Fruit fly (Drosophila melanogaster) whole organism, embryonic: ENCODE measurements around the gene nonC.

ENCODE experiments used
- BtbVII ChIP-seq: fragments of 200-800 bp; sonication (Bioruptor generic); optimal IDR thresholded peaks from 3 replicates; lab custom pipeline; 2017; ENCODE audit warnings: missing biosample characterization, mild to moderate bottlenecking, missing genetic modification characterization
- CG10274 ChIP-seq: fragments of 200-800 bp; sonication (Bioruptor generic); optimal IDR thresholded peaks from 3 replicates; lab custom pipeline; 2017; ENCODE audit warnings: missing biosample characterization, mild to moderate bottlenecking, missing genetic modification characterization
- CG11093 ChIP-seq: fragments of 200-800 bp; sonication (Bioruptor generic); IDR thresholded peaks from 3 replicates; pipeline ENCODE4 v1.3.6; 2022; ENCODE audit warnings: missing biosample characterization, missing genetic modification characterization
- CG12071 ChIP-seq: fragments of 200-800 bp; sonication (Bioruptor generic); optimal IDR thresholded peaks from 3 replicates; lab custom pipeline; 2018; ENCODE audit warnings: missing biosample characterization, mild to moderate bottlenecking, missing genetic modification characterization
- CG12155 ChIP-seq: fragments of 200-800 bp; sonication (Bioruptor generic); optimal IDR thresholded peaks from 3 replicates; lab custom pipeline; 2016; ENCODE audit warnings: missing biosample characterization, missing genetic modification characterization
- CG12219 ChIP-seq: fragments of 200-800 bp; sonication (Bioruptor generic); optimal IDR thresholded peaks from 3 replicates; lab custom pipeline; 2018; ENCODE audit warnings: missing biosample characterization, mild to moderate bottlenecking, missing genetic modification characterization
- CG12769 ChIP-seq: fragments of 200-800 bp; sonication (Bioruptor generic); optimal IDR thresholded peaks from 2 replicates; lab custom pipeline; 2019; ENCODE audit warnings: missing biosample characterization, mild to moderate bottlenecking, missing genetic modification characterization, moderate library complexity
- CG13775 ChIP-seq: fragments of 200-800 bp; sonication (Bioruptor generic); optimal IDR thresholded peaks from 3 replicates; lab custom pipeline; 2017; ENCODE audit warnings: missing biosample characterization, mild to moderate bottlenecking, missing genetic modification characterization
- CG15011 ChIP-seq: fragments of 200-800 bp; sonication (Bioruptor generic); optimal IDR thresholded peaks from 3 replicates; lab custom pipeline; 2018; ENCODE audit warnings: missing biosample characterization, mild to moderate bottlenecking, missing genetic modification characterization
- CG15073 ChIP-seq: fragments of 200-800 bp; sonication (Bioruptor generic); optimal IDR thresholded peaks from 2 replicates; lab custom pipeline; 2016; ENCODE audit warnings: missing biosample characterization, missing genetic modification characterization
- CG16863 ChIP-seq: fragments of 200-800 bp; sonication (Bioruptor generic); optimal IDR thresholded peaks from 3 replicates; lab custom pipeline; 2016; ENCODE audit warnings: missing biosample characterization, missing genetic modification characterization
- CG17385 ChIP-seq: fragments of 200-800 bp; sonication (Bioruptor generic); optimal IDR thresholded peaks from 3 replicates; lab custom pipeline; 2018; ENCODE audit warnings: missing biosample characterization, mild to moderate bottlenecking, missing genetic modification characterization
- CG17829 ChIP-seq: fragments of 200-800 bp; optimal IDR thresholded peaks from 2 replicates; lab custom pipeline; 2019; ENCODE audit warnings: missing biosample characterization, mild to moderate bottlenecking, missing genetic modification characterization, moderate library complexity
- CG2116 ChIP-seq: fragments of 200-800 bp; sonication (Bioruptor generic); optimal IDR thresholded peaks from 3 replicates; lab custom pipeline; 2018; ENCODE audit warnings: missing biosample characterization, mild to moderate bottlenecking, missing genetic modification characterization
- CG2875 ChIP-seq: fragments of 200-800 bp; sonication (Bioruptor generic); optimal IDR thresholded peaks from 2 replicates; lab custom pipeline; 2017; ENCODE audit warnings: missing biosample characterization, mild to moderate bottlenecking, missing genetic modification characterization, missing genetic modification reagents
- CG31388 ChIP-seq: fragments of 200-800 bp; sonication (Bioruptor generic); optimal IDR thresholded peaks from 2 replicates; lab custom pipeline; 2016; ENCODE audit warnings: missing biosample characterization, missing genetic modification characterization
- CG34376 ChIP-seq: fragments of 200-800 bp; sonication (Bioruptor generic); optimal IDR thresholded peaks from 2 replicates; lab custom pipeline; 2018; ENCODE audit warnings: missing biosample characterization, mild to moderate bottlenecking, missing genetic modification characterization
- CG3726 ChIP-seq: fragments of 200-800 bp; sonication (Bioruptor generic); IDR thresholded peaks from 3 replicates; pipeline ENCODE4, ENCODE4 v1.3.6; 2022; ENCODE audit warnings: missing biosample characterization, missing genetic modification characterization
- CG4404 ChIP-seq: fragments of 200-800 bp; sonication (Bioruptor generic); IDR thresholded peaks from 2 replicates; pipeline ENCODE4 v1.3.6; 2022; ENCODE audit warnings: missing biosample characterization, missing genetic modification characterization
- CG5180 ChIP-seq: fragments of 200-800 bp; sonication (Bioruptor generic); optimal IDR thresholded peaks from 3 replicates; lab custom pipeline; 2017; ENCODE audit warnings: missing biosample characterization, missing genetic modification characterization, mild to moderate bottlenecking, moderate library complexity, missing genetic modification reagents
- CG6254 ChIP-seq: fragments of 200-800 bp; sonication (Bioruptor generic); optimal IDR thresholded peaks from 3 replicates; lab custom pipeline; 2017; ENCODE audit warnings: mild to moderate bottlenecking, missing biosample characterization, missing genetic modification reagents, missing genetic modification characterization
- CG6765 ChIP-seq: fragments of 200-800 bp; sonication (Bioruptor generic); optimal IDR thresholded peaks from 3 replicates; lab custom pipeline; 2017; ENCODE audit warnings: missing biosample characterization, mild to moderate bottlenecking, missing genetic modification characterization
- CG8765 ChIP-seq: fragments of 200-800 bp; sonication (Bioruptor generic); IDR thresholded peaks from 2 replicates; pipeline ENCODE4 v1.3.6; 2022; ENCODE audit warnings: missing biosample characterization, missing genetic modification characterization
- CG9609 ChIP-seq: fragments of 200-800 bp; sonication (Bioruptor generic); optimal IDR thresholded peaks from 3 replicates; lab custom pipeline; 2016; ENCODE audit warnings: missing biosample characterization, missing genetic modification characterization
- Dfd ChIP-seq, 2 experiments: fragments of >200 bp; optimal IDR thresholded peaks; 2 replicates each; lab custom pipeline; 2017; ENCODE audit warnings: missing biosample characterization in 2 of 2, missing genetic modification characterization in 2 of 2
- H15 ChIP-seq: fragments of 200-800 bp; sonication (Bioruptor generic); IDR thresholded peaks from 3 replicates; pipeline ENCODE4 v1.3.6; 2022; ENCODE audit warnings: missing biosample characterization, missing genetic modification characterization
- Hand ChIP-seq: fragments of 200-800 bp; sonication (Bioruptor generic); optimal IDR thresholded peaks from 2 replicates; lab custom pipeline; 2017; ENCODE audit warnings: mild to moderate bottlenecking, missing biosample characterization, missing genetic modification reagents, missing genetic modification characterization
- HmgZ ChIP-seq: fragments of 200-800 bp; sonication (Bioruptor generic); optimal IDR thresholded peaks from 2 replicates; lab custom pipeline; 2018; ENCODE audit warnings: missing biosample characterization, mild to moderate bottlenecking, missing genetic modification characterization
- Hmx ChIP-seq: fragments of 200-800 bp; sonication (Bioruptor generic); optimal IDR thresholded peaks from 2 replicates; lab custom pipeline; 2016; ENCODE audit warnings: missing biosample characterization, missing genetic modification characterization
- Hr3 ChIP-seq: fragments of 200-800 bp; sonication (Bioruptor generic); optimal IDR thresholded peaks from 3 replicates; lab custom pipeline; 2016; ENCODE audit warnings: missing biosample characterization, missing genetic modification characterization
- Kr ChIP-seq: fragments of 200-800 bp; sonication (Bioruptor generic); optimal IDR thresholded peaks from 2 replicates; lab custom pipeline; 2017; ENCODE audit warnings: missing biosample characterization, mild to moderate bottlenecking, missing genetic modification characterization
- MBD-R2 ChIP-seq: fragments of 200-800 bp; sonication (Bioruptor generic); IDR thresholded peaks from 2 replicates; pipeline ENCODE4 v1.3.6; 2022; ENCODE audit warnings: missing biosample characterization, missing genetic modification characterization
- NC2β ChIP-seq: fragments of 200-800 bp; sonication (Bioruptor generic); optimal IDR thresholded peaks from 2 replicates; lab custom pipeline; 2016; ENCODE audit warnings: missing biosample characterization, missing genetic modification characterization
- NfI ChIP-seq: fragments of 200-800 bp; sonication (Bioruptor generic); optimal IDR thresholded peaks from 3 replicates; lab custom pipeline; 2018; ENCODE audit warnings: missing biosample characterization, mild to moderate bottlenecking, missing genetic modification characterization, moderate library complexity
- Ptx1 ChIP-seq: fragments of 200-800 bp; sonication (Bioruptor generic); IDR thresholded peaks from 2 replicates; pipeline ENCODE4 v1.3.6; 2022; ENCODE audit warnings: missing biosample characterization, missing genetic modification characterization
- Spps ChIP-seq: fragments of 200-800 bp; sonication (Bioruptor generic); optimal IDR thresholded peaks from 2 replicates; lab custom pipeline; 2018; ENCODE audit warnings: missing biosample characterization, mild to moderate bottlenecking, missing genetic modification characterization
- Tbp ChIP-seq: fragments of >200 bp; optimal IDR thresholded peaks from 2 replicates; lab custom pipeline; 2018; ENCODE audit warnings: missing biosample characterization, missing genetic modification characterization
- YL-1 ChIP-seq: fragments of 200-800 bp; sonication (Bioruptor generic); optimal IDR thresholded peaks from 3 replicates; lab custom pipeline; 2017; ENCODE audit warnings: missing biosample characterization, mild to moderate bottlenecking, missing genetic modification characterization
- ara ChIP-seq: fragments of 200-800 bp; sonication (Bioruptor generic); IDR thresholded peaks from 2 replicates; pipeline ENCODE4 v1.3.6; 2022; ENCODE audit warnings: missing biosample characterization, missing genetic modification characterization
- caup ChIP-seq: fragments of 200-800 bp; sonication (Bioruptor generic); optimal IDR thresholded peaks from 3 replicates; lab custom pipeline; 2017; ENCODE audit warnings: missing biosample characterization, mild to moderate bottlenecking, missing genetic modification characterization, moderate library complexity; ENCODE audit not compliant: severe bottlenecking
- h ChIP-seq: fragments of >200 bp; optimal IDR thresholded peaks from 2 replicates; lab custom pipeline; 2017
- pb ChIP-seq: fragments of 200-800 bp; sonication (Bioruptor generic); optimal IDR thresholded peaks from 3 replicates; lab custom pipeline; 2016; ENCODE audit warnings: missing biosample characterization, missing genetic modification characterization
- ranshi ChIP-seq: fragments of 200-800 bp; sonication (Bioruptor generic); IDR thresholded peaks from 2 replicates; pipeline ENCODE4 v1.3.6; 2022; ENCODE audit warnings: missing biosample characterization, missing genetic modification characterization
- run ChIP-seq: fragments of 200-800 bp; sonication (Bioruptor generic); optimal IDR thresholded peaks from 3 replicates; lab custom pipeline; 2018; ENCODE audit warnings: missing biosample characterization, mild to moderate bottlenecking, missing genetic modification characterization
- schlank ChIP-seq: fragments of 200-800 bp; sonication (Bioruptor generic); optimal IDR thresholded peaks from 2 replicates; lab custom pipeline; 2018; ENCODE audit warnings: missing biosample characterization, mild to moderate bottlenecking, missing genetic modification characterization
- sens ChIP-seq: fragments of 200-800 bp; sonication (Bioruptor generic); peaks from one replicate; lab custom pipeline; 2016; ENCODE audit warnings: missing biosample characterization, missing genetic modification characterization
- sima ChIP-seq: fragments of 200-800 bp; sonication (Bioruptor generic); optimal IDR thresholded peaks from 2 replicates; lab custom pipeline; 2016; ENCODE audit warnings: missing biosample characterization, missing genetic modification characterization
- so ChIP-seq: fragments of 200-800 bp; sonication (Bioruptor generic); IDR thresholded peaks from 3 replicates; pipeline ENCODE4 v1.3.6; 2022; ENCODE audit warnings: missing biosample characterization, missing genetic modification characterization
- tll ChIP-seq, 2 experiments: fragments of 200-800 bp in 1 of 2; fragments of >200 bp in 1 of 2; sonication (Bioruptor generic) in 1 of 2; optimal IDR thresholded peaks; 2 replicates each; lab custom pipeline; 2017 to 2019; ENCODE audit warnings: missing biosample characterization in 2 of 2, missing genetic modification characterization in 2 of 2, mild to moderate bottlenecking in 1 of 2, moderate library complexity in 1 of 2
- vnd ChIP-seq: fragments of 200-800 bp; sonication (Bioruptor generic); IDR thresholded peaks from 3 replicates; pipeline ENCODE4 v1.3.6; 2022; ENCODE audit warnings: missing biosample characterization, missing genetic modification characterization; ENCODE audit not compliant: partially characterized antibody
- vvl ChIP-seq: fragments of 200-800 bp; sonication (Bioruptor generic); IDR thresholded peaks from 2 replicates; pipeline ENCODE4 v1.3.6; 2022; ENCODE audit warnings: missing biosample characterization, missing genetic modification characterization
- yki ChIP-seq: fragments of >200 bp; optimal IDR thresholded peaks from 3 replicates; lab custom pipeline; 2018

nonC gene

dm6 chrX:6794190-6794589 is 30.1 kb upstream of the nonC start (continued):
- TF ChIP-seq NfI (GFP tag; lab: Kevin White, UChicago) = peak; percentile 86
- peak; percentile 67 for TF ChIP-seq CG2875 (GFP tag; lab: Kevin White, UChicago)
- peak; percentile 65 for TF ChIP-seq CG5180
- TF ChIP-seq so (GFP tag; lab: Robert Waterston, UW) = peak; percentile 90
- TF ChIP-seq h = no peak
- peak; percentile 73 for TF ChIP-seq pb (GFP tag; lab: Kevin White, UChicago)
- no peak for TF ChIP-seq Hmx (GFP tag; lab: Kevin White, UChicago)
- TF ChIP-seq CG3726 = peak; percentile 86
- TF ChIP-seq sens (GFP tag; lab: Kevin White, UChicago) = peak; percentile 95
- TF ChIP-seq sima = no peak
- no peak for TF ChIP-seq CG34376
- TF ChIP-seq schlank (tag; lab: Kevin White, UChicago) = peak; percentile 78
- peak; percentile 93 for TF ChIP-seq CG12769 (tag; lab: Kevin White, UChicago)
- TF ChIP-seq Spps (tag; lab: Kevin White, UChicago) = peak; percentile 37
- TF ChIP-seq CG9609 (GFP tag; lab: Kevin White, UChicago) = peak; percentile 70
- peak; percentile 77 for TF ChIP-seq CG12155
- peak; percentile 72 for TF ChIP-seq BtbVII (GFP tag; lab: Kevin White, UChicago)
- TF ChIP-seq NC2β (GFP tag; lab: Kevin White, UChicago) = peak; percentile 64
- TF ChIP-seq CG12071 (GFP tag; lab: Kevin White, UChicago) = peak; percentile 91
- peak; percentile 81 for TF ChIP-seq HmgZ (tag; lab: Kevin White, UChicago)
- peak; percentile 87 for TF ChIP-seq ranshi
- peak; percentile 65 for TF ChIP-seq Hr3
- no peak for TF ChIP-seq Dfd (GFP tag; optimal IDR thresholded peaks at IDR 0.05; lab: Kevin White, UChicago)
- TF ChIP-seq CG8765 (GFP tag; lab: Robert Waterston, UW) = 0 out of 2 replicates have a peak, but pooled peaks have one; percentile 37
- TF ChIP-seq MBD-R2 = peak; percentile 48; the same call in 1 of the 2 replicates
- TF ChIP-seq CG17829 (tag; lab: Kevin White, UChicago) = peak; percentile 61
- peak; percentile 53 for TF ChIP-seq run
- peak; percentile 18 for TF ChIP-seq YL-1 (GFP tag; lab: Kevin White, UChicago)
- TF ChIP-seq CG6765 = peak; percentile 47
- peak; percentile 87 for TF ChIP-seq CG12219 (GFP tag; lab: Kevin White, UChicago)
- TF ChIP-seq CG15011 (GFP tag; lab: Kevin White, UChicago) = peak; percentile 67
- TF ChIP-seq CG11093 (GFP tag; lab: Robert Waterston, UW) = peak; percentile 81
- peak; percentile 74 for TF ChIP-seq CG16863 (GFP tag; lab: Kevin White, UChicago)
- TF ChIP-seq CG13775 = peak; percentile 65
- TF ChIP-seq CG31388 = peak; percentile 46
- TF ChIP-seq CG6254 (GFP tag; lab: Kevin White, UChicago) = peak; percentile 46
- peak; percentile 54; the same call in 1 of the 2 replicates for TF ChIP-seq CG4404 (GFP tag; lab: Robert Waterston, UW)
- TF ChIP-seq yki (lab: Kevin White, UChicago) = no peak
- peak; percentile 80 for TF ChIP-seq caup (GFP tag; lab: Kevin White, UChicago)
- no peak for TF ChIP-seq CG15073 (GFP tag; lab: Kevin White, UChicago)
- peak; percentile 90 for TF ChIP-seq vvl (GFP tag; lab: Robert Waterston, UW)
- TF ChIP-seq CG2116 (GFP tag; lab: Kevin White, UChicago) = peak; percentile 27
- TF ChIP-seq H15 (GFP tag; lab: Robert Waterston, UW) = peak; percentile 70
- TF ChIP-seq tll (GFP tag; optimal IDR thresholded peaks at IDR 0.05; lab: Kevin White, UChicago) = no peak
- no peak for TF ChIP-seq Tbp (GFP tag; lab: Kevin White, UChicago)
- TF ChIP-seq CG17385 (GFP tag; lab: Kevin White, UChicago) = peak; percentile 80
- no peak for TF ChIP-seq vnd
- peak; percentile 56 for TF ChIP-seq Hand (GFP tag; lab: Kevin White, UChicago)
- peak; percentile 85 for TF ChIP-seq ara
- peak; percentile 69 for TF ChIP-seq CG10274 (GFP tag; lab: Kevin White, UChicago)
- no peak for TF ChIP-seq Kr (GFP tag; lab: Kevin White, UChicago)
- peak; percentile 84 for TF ChIP-seq Ptx1 (GFP tag; lab: Robert Waterston, UW)
